Fruit fly (Drosophila melanogaster) whole organism, embryonic: ENCODE data around the gene eIF3i.

ENCODE experiments used
- CG13287 ChIP-seq: fragments of 200-800 bp; sonication (Bioruptor generic); IDR thresholded peaks from 2 replicates; pipeline ENCODE4 v1.3.6; 2022; ENCODE audit warnings: missing biosample characterization, missing genetic modification characterization; ENCODE audit not compliant: partially characterized antibody
- CG13296 ChIP-seq: fragments of 200-800 bp; sonication (Bioruptor generic); optimal IDR thresholded peaks from 3 replicates; lab custom pipeline; 2018; ENCODE audit warnings: missing biosample characterization, mild to moderate bottlenecking, missing genetic modification characterization
- CG14667 ChIP-seq: fragments of 200-800 bp; sonication (Bioruptor generic); IDR thresholded peaks from 2 replicates; pipeline ENCODE4 v1.3.6; 2022; ENCODE audit warnings: missing biosample characterization, missing genetic modification characterization
- CG15269 ChIP-seq: fragments of 200-800 bp; sonication (Bioruptor generic); optimal IDR thresholded peaks from 2 replicates; lab custom pipeline; 2018; ENCODE audit warnings: missing biosample characterization, mild to moderate bottlenecking, missing genetic modification characterization, moderate library complexity
- CG16779 ChIP-seq: fragments of 200-800 bp; sonication (Bioruptor generic); IDR thresholded peaks from 2 replicates; pipeline ENCODE4 v1.3.6; 2022; ENCODE audit warnings: missing biosample characterization, missing genetic modification characterization
- CG1832 ChIP-seq: fragments of 200-800 bp; sonication (Bioruptor generic); optimal IDR thresholded peaks from 2 replicates; lab custom pipeline; 2017; ENCODE audit warnings: missing biosample characterization, mild to moderate bottlenecking, missing genetic modification characterization, inconsistent platforms
- CG18619 ChIP-seq: fragments of 200-800 bp; sonication (Bioruptor generic); optimal IDR thresholded peaks from 3 replicates; lab custom pipeline; 2017; ENCODE audit warnings: missing biosample characterization, mild to moderate bottlenecking, missing genetic modification characterization
- CG18764 ChIP-seq: fragments of 200-800 bp; sonication (Bioruptor generic); optimal IDR thresholded peaks from 3 replicates; lab custom pipeline; 2016; ENCODE audit warnings: missing biosample characterization, missing genetic modification characterization
- CG31365 ChIP-seq: fragments of 200-800 bp; sonication (Bioruptor generic); optimal IDR thresholded peaks from 2 replicates; lab custom pipeline; 2018; ENCODE audit warnings: missing biosample characterization, mild to moderate bottlenecking, missing genetic modification characterization
- CG32532 ChIP-seq: fragments of 200-800 bp; sonication (Bioruptor generic); IDR thresholded peaks from 2 replicates; pipeline ENCODE4 v1.3.6; 2022; ENCODE audit warnings: missing biosample characterization, missing genetic modification characterization
- CG34422 ChIP-seq: fragments of 200-800 bp; sonication (Bioruptor generic); IDR thresholded peaks from 3 replicates; pipeline ENCODE4 v1.3.6; 2022; ENCODE audit warnings: missing biosample characterization, missing genetic modification characterization
- CG3838 ChIP-seq: fragments of 200-800 bp; sonication (Bioruptor generic); optimal IDR thresholded peaks from 3 replicates; lab custom pipeline; 2016; ENCODE audit warnings: missing biosample characterization, missing genetic modification characterization
- CG4282 ChIP-seq: fragments of 200-800 bp; sonication (Bioruptor generic); optimal IDR thresholded peaks from 2 replicates; lab custom pipeline; 2016; ENCODE audit warnings: missing biosample characterization, missing genetic modification characterization
- CG8765 ChIP-seq: fragments of 200-800 bp; sonication (Bioruptor generic); IDR thresholded peaks from 2 replicates; pipeline ENCODE4 v1.3.6; 2022; ENCODE audit warnings: missing biosample characterization, missing genetic modification characterization
- CG9817 ChIP-seq: fragments of 200-800 bp; sonication (Bioruptor generic); optimal IDR thresholded peaks from 2 replicates; lab custom pipeline; 2018; ENCODE audit warnings: missing biosample characterization, mild to moderate bottlenecking, missing genetic modification characterization, moderate library complexity
- Dll ChIP-seq: fragments of 200-800 bp; sonication (Bioruptor generic); IDR thresholded peaks from 4 replicates; pipeline ENCODE4 v1.3.6; 2022; ENCODE audit warnings: missing biosample characterization, missing genetic modification characterization; ENCODE audit not compliant: partially characterized antibody
- Doc2 ChIP-seq: fragments of 200-800 bp; sonication (Bioruptor generic); IDR thresholded peaks from 2 replicates; pipeline ENCODE4 v1.3.6; 2022; ENCODE audit warnings: missing biosample characterization, missing genetic modification characterization
- Dp ChIP-seq: fragments of 200-800 bp; sonication (Bioruptor generic); optimal IDR thresholded peaks from 2 replicates; lab custom pipeline; 2018; ENCODE audit warnings: missing biosample characterization, mild to moderate bottlenecking, missing genetic modification characterization, moderate library complexity
- Fer1 ChIP-seq: fragments of 200-800 bp; sonication (Bioruptor generic); optimal IDR thresholded peaks from 2 replicates; lab custom pipeline; 2017; ENCODE audit warnings: missing biosample characterization, mild to moderate bottlenecking, missing genetic modification characterization
- Gug ChIP-seq: fragments of 200-800 bp; sonication (Bioruptor generic); IDR thresholded peaks from 4 replicates; pipeline ENCODE4 v1.3.6; 2022; ENCODE audit warnings: missing biosample characterization, missing genetic modification characterization
- HLHmδ ChIP-seq: fragments of 200-800 bp; sonication (Bioruptor generic); optimal IDR thresholded peaks from 2 replicates; lab custom pipeline; 2018; ENCODE audit warnings: missing biosample characterization, mild to moderate bottlenecking, missing genetic modification characterization, moderate library complexity
- HmgZ ChIP-seq: fragments of 200-800 bp; sonication (Bioruptor generic); optimal IDR thresholded peaks from 2 replicates; lab custom pipeline; 2018; ENCODE audit warnings: missing biosample characterization, mild to moderate bottlenecking, missing genetic modification characterization
- Hr51 ChIP-seq, 2 experiments: fragments of 200-800 bp; sonication (Bioruptor generic); optimal IDR thresholded peaks; 2 replicates in 1 of 2; 3 replicates in 1 of 2; lab custom pipeline; 2016 to 2018; ENCODE audit warnings: missing biosample characterization in 2 of 2, missing genetic modification characterization in 2 of 2, mild to moderate bottlenecking in 1 of 2, moderate library complexity in 1 of 2
- Lhr ChIP-seq: fragments of 200-800 bp; sonication (Bioruptor generic); optimal IDR thresholded peaks from 3 replicates; lab custom pipeline; 2017; ENCODE audit warnings: mild to moderate bottlenecking, missing biosample characterization, missing genetic modification reagents, missing genetic modification characterization
- Nf-YB ChIP-seq: fragments of 200-800 bp; sonication (Bioruptor generic); optimal IDR thresholded peaks from 3 replicates; lab custom pipeline; 2019; ENCODE audit warnings: missing biosample characterization, mild to moderate bottlenecking, missing genetic modification characterization, moderate library complexity
- Oli ChIP-seq: fragments of 200-800 bp; sonication (Bioruptor generic); optimal IDR thresholded peaks from 2 replicates; lab custom pipeline; 2018; ENCODE audit warnings: missing biosample characterization, mild to moderate bottlenecking, missing genetic modification characterization, moderate library complexity
- Sin3A ChIP-seq: fragments of >200 bp; optimal IDR thresholded peaks from 2 replicates; lab custom pipeline; 2018
- Spps ChIP-seq: fragments of 200-800 bp; sonication (Bioruptor generic); optimal IDR thresholded peaks from 2 replicates; lab custom pipeline; 2018; ENCODE audit warnings: missing biosample characterization, mild to moderate bottlenecking, missing genetic modification characterization
- ato ChIP-seq: fragments of 200-800 bp; sonication (Bioruptor generic); IDR thresholded peaks from 2 replicates; pipeline ENCODE4 v1.3.6; 2022; ENCODE audit warnings: missing biosample characterization, missing genetic modification characterization; ENCODE audit not compliant: partially characterized antibody
- cas ChIP-seq: fragments of 200-800 bp; sonication (Bioruptor generic); IDR thresholded peaks from 2 replicates; pipeline ENCODE4 v1.3.6; 2022; ENCODE audit warnings: missing biosample characterization, missing genetic modification characterization
- cato ChIP-seq: fragments of 200-800 bp; sonication (Bioruptor generic); optimal IDR thresholded peaks from 2 replicates; lab custom pipeline; 2016; ENCODE audit warnings: missing biosample characterization, missing genetic modification characterization, borderline replicate concordance
- croc ChIP-seq: fragments of 200-800 bp; sonication (Bioruptor generic); conservative IDR thresholded peaks from 3 replicates; pipeline ENCODE4 v1.3.6; 2022; ENCODE audit warnings: missing biosample characterization, missing genetic modification characterization
- dmrt11E ChIP-seq: fragments of 200-800 bp; sonication (Bioruptor generic); optimal IDR thresholded peaks from 3 replicates; lab custom pipeline; 2018; ENCODE audit warnings: missing biosample characterization, mild to moderate bottlenecking, missing genetic modification characterization, moderate library complexity
- fru ChIP-seq: fragments of >200 bp; optimal IDR thresholded peaks from 2 replicates; lab custom pipeline; 2017
- fu2 ChIP-seq: fragments of 200-800 bp; sonication (Bioruptor generic); optimal IDR thresholded peaks from 2 replicates; lab custom pipeline; 2016; ENCODE audit warnings: missing biosample characterization, missing genetic modification characterization
- gem ChIP-seq: fragments of 200-800 bp; sonication (Bioruptor generic); optimal IDR thresholded peaks from 2 replicates; lab custom pipeline; 2019; ENCODE audit warnings: missing biosample characterization, mild to moderate bottlenecking, missing genetic modification characterization, moderate library complexity
- grau ChIP-seq: fragments of 200-800 bp; optimal IDR thresholded peaks from 3 replicates; lab custom pipeline; 2019; ENCODE audit warnings: missing biosample characterization, mild to moderate bottlenecking, missing genetic modification characterization, moderate library complexity
- hkb ChIP-seq, 2 experiments: fragments of 200-800 bp in 1 of 2; fragments of >200 bp in 1 of 2; sonication (Bioruptor generic) in 1 of 2; IDR thresholded peaks in 1 of 2; optimal IDR thresholded peaks in 1 of 2; 2 replicates each; pipeline versions ENCODE4 v1.3.6 to Lab custom; 2017 to 2022; ENCODE audit warnings: missing biosample characterization in 1 of 2, missing genetic modification characterization in 1 of 2
- kni ChIP-seq: fragments of 200-800 bp; sonication (Bioruptor generic); optimal IDR thresholded peaks from 3 replicates; lab custom pipeline; 2017; ENCODE audit warnings: mild to moderate bottlenecking, missing biosample characterization, missing genetic modification reagents, missing genetic modification characterization
- mld ChIP-seq: fragments of 200-800 bp; sonication (Bioruptor generic); IDR thresholded peaks from 3 replicates; pipeline ENCODE4 v1.3.6; 2022; ENCODE audit warnings: missing biosample characterization, missing genetic modification characterization; ENCODE audit not compliant: partially characterized antibody
- nmo ChIP-seq: fragments of 200-800 bp; sonication (Bioruptor generic); optimal IDR thresholded peaks from 2 replicates; lab custom pipeline; 2018; ENCODE audit warnings: missing biosample characterization, mild to moderate bottlenecking, missing genetic modification characterization, moderate library complexity
- pum ChIP-seq: fragments of 200-800 bp; sonication (Bioruptor generic); optimal IDR thresholded peaks from 2 replicates; lab custom pipeline; 2016; ENCODE audit warnings: missing biosample characterization, missing genetic modification characterization
- salm ChIP-seq: fragments of 200-800 bp; sonication (Bioruptor generic); optimal IDR thresholded peaks from 2 replicates; lab custom pipeline; 2018; ENCODE audit warnings: missing biosample characterization, mild to moderate bottlenecking, missing genetic modification characterization
- tio ChIP-seq: fragments of 200-800 bp; sonication (Bioruptor generic); optimal IDR thresholded peaks from 2 replicates; lab custom pipeline; 2017; ENCODE audit warnings: missing biosample characterization, missing genetic modification characterization, inconsistent platforms
- toy ChIP-seq: fragments of 200-800 bp; sonication (Bioruptor generic); IDR thresholded peaks from 2 replicates; pipeline ENCODE4 v1.3.6; 2022; ENCODE audit warnings: missing biosample characterization, missing genetic modification characterization
- twi ChIP-seq: fragments of 200-800 bp; optimal IDR thresholded peaks from 2 replicates; lab custom pipeline; 2019; ENCODE audit warnings: missing biosample characterization, mild to moderate bottlenecking, missing genetic modification characterization, moderate library complexity
- vnd ChIP-seq: fragments of 200-800 bp; sonication (Bioruptor generic); IDR thresholded peaks from 3 replicates; pipeline ENCODE4 v1.3.6; 2022; ENCODE audit warnings: missing biosample characterization, missing genetic modification characterization; ENCODE audit not compliant: partially characterized antibody
- zen2 ChIP-seq: fragments of 200-800 bp; sonication (Bioruptor generic); IDR thresholded peaks from 3 replicates; pipeline ENCODE4 v1.3.6; 2022; ENCODE audit warnings: missing biosample characterization, missing genetic modification characterization; ENCODE audit not compliant: partially characterized antibody

Gene eIF3i

DNA sequence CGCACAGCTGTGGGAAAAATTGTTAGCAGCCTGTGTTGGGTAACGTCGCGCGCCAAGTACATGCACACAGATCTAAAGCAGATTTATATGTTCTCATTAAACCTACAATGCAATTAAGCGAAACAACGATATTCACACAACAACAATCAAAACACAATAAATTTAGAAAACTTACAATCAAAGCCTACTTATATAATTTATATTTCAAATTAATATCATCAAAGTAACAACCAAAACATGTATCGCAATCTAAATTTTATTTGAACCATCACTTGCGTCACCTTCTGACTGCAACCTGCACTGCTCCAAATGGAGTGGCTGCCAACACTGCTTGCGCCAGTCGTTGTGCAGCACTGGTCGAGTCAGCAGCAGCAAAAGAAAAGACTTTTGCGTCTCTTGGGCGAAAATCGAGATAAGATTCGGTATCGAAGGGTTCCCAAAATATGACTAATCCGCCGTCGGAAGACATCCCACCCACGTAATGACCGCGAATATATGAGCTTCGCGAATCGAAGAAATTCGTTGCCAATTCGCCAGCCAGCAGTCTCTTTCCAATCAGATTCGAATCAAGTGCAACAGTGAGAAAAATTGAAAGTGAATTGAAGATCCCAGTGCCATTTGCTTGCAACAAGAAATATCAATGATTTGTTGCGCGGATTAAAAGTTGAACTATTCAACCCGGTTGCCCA is 13.8 kb upstream of the eIF3i start, which contains the start of the genes CG8892 and CG34126 (continued):
- TF ChIP-seq CG1832 (GFP tag; lab: Kevin White, UChicago) (peak; percentile 3), Spps (peak; percentile 91), Doc2 (GFP tag; lab: Robert Waterston, UW) (peak; percentile 93), Lhr (peak; percentile 89), zen2 (GFP tag; lab: Robert Waterston, UW) (no peak), dmrt11E (tag; lab: Kevin White, UChicago) (peak; percentile 96), Oli (tag; lab: Kevin White, UChicago) (peak; percentile 96), CG32532 (GFP tag; lab: Robert Waterston, UW) (peak; percentile 96), twi (tag; lab: Kevin White, UChicago) (peak; percentile 97), Dll (GFP tag; lab: Robert Waterston, UW) (peak; percentile 53; the same call in 1 of the 4 replicates), HmgZ (tag; lab: Kevin White, UChicago) (peak; percentile 98), CG18764 (GFP tag; lab: Kevin White, UChicago) (peak; percentile 97), tio (GFP tag; lab: Kevin White, UChicago) (peak; percentile 98), croc (GFP tag; lab: Robert Waterston, UW) (peak; percentile 98), CG9817 (tag; lab: Kevin White, UChicago) (peak; percentile 98), Sin3A (lab: Kevin White, UChicago) (peak; percentile 99), CG4282 (peak; percentile 88), cato (GFP tag; lab: Kevin White, UChicago) (peak; percentile 98), cas (GFP tag; lab: Robert Waterston, UW) (peak; percentile 90), Hr51 (GFP tag; optimal IDR thresholded peaks at IDR 0.05; lab: Kevin White, UChicago) (peak; percentile 95 to 98), Nf-YB (GFP tag; lab: Kevin White, UChicago) (peak; percentile 81), pum (GFP tag; lab: Kevin White, UChicago) (peak; percentile 99), ato (GFP tag; lab: Robert Waterston, UW) (no peak), kni (GFP tag; lab: Kevin White, UChicago) (peak; percentile 98), toy (GFP tag; lab: Robert Waterston, UW) (peak; percentile 93), Gug (GFP tag; lab: Robert Waterston, UW) (peak; percentile 99), CG13296 (peak; percentile 96), mld (GFP tag; lab: Robert Waterston, UW) (no peak), CG16779 (GFP tag; lab: Robert Waterston, UW) (peak; percentile 85), fru (lab: Kevin White, UChicago) (no peak), grau (peak; percentile 96), CG18619 (GFP tag; lab: Kevin White, UChicago) (peak; percentile 98), CG14667 (GFP tag; lab: Robert Waterston, UW) (peak; percentile 95), CG34422 (GFP tag; lab: Robert Waterston, UW) (peak; percentile 96), gem (tag; lab: Kevin White, UChicago) (peak; percentile 98), nmo (peak; percentile 98), CG15269 (tag; lab: Kevin White, UChicago) (peak; percentile 96), CG13287 (GFP tag; lab: Robert Waterston, UW) (peak; percentile 30; the same call in 1 of the 2 replicates), Dp (GFP tag; lab: Kevin White, UChicago) (peak; percentile 42), CG3838 (GFP tag; lab: Kevin White, UChicago) (peak; percentile 87), CG8765 (GFP tag; lab: Robert Waterston, UW) (peak; percentile 94), HLHmδ (GFP tag; lab: Kevin White, UChicago) (no peak), hkb (optimal IDR thresholded peaks at IDR 0.05; lab: Kevin White, UChicago) (peak; percentile 93), hkb (GFP tag; IDR thresholded peaks at IDR 0.05; lab: Robert Waterston, UW) (peak; percentile 92), CG31365 (tag; lab: Kevin White, UChicago) (peak; percentile 66), fu2 (GFP tag; lab: Kevin White, UChicago) (peak; percentile 96), salm (tag; lab: Kevin White, UChicago) (peak; percentile 87), Fer1 (GFP tag; lab: Kevin White, UChicago) (peak; percentile 97), vnd (GFP tag; lab: Robert Waterston, UW) (no peak)
